Worm (Caenorhabditis elegans) whole organism, L4 larva: ENCODE measurements around the gene F32H5.3.
A peak's percentile ranks its signal among the peaks of the same experiment; 100 is the strongest.

Experiments
- daf-19 ChIP-seq: fragments of 200-800 bp; sonication (Bioruptor generic); conservative IDR thresholded peaks from 2 replicates; pipeline ENCODE4 v1.3.6; 2022; ENCODE audit warnings: missing genetic modification characterization, missing compliant biosample characterization
- duxl-1 ChIP-seq: sonication (generic microtip); optimal IDR thresholded peaks from 2 replicates; lab custom pipeline; 2016; ENCODE audit warnings: mild to moderate bottlenecking, missing genetic modification characterization, moderate library complexity, missing compliant biosample characterization; ENCODE audit not compliant: poor library complexity
- lin-15B ChIP-seq: fragments of 150-350 bp; sonication (generic microtip); optimal IDR thresholded peaks from 3 replicates; lab custom pipeline; 2014; ENCODE audit warnings: missing biosample characterization, missing genetic modification characterization
- nhr-28 ChIP-seq: fragments of 150-350 bp; optimal IDR thresholded peaks from 2 replicates; lab custom pipeline; 2014; ENCODE audit warnings: missing biosample characterization, missing genetic modification characterization
- nhr-77 ChIP-seq: fragments of 150-350 bp; optimal IDR thresholded peaks from 2 replicates; lab custom pipeline; 2014; ENCODE audit warnings: missing biosample characterization, missing genetic modification characterization
- pha-4 ChIP-seq, 2 experiments: fragments of 150-350 bp in 1 of 2; fragments of 200-800 bp in 1 of 2; sonication (Bioruptor generic) in 1 of 2; IDR thresholded peaks in 1 of 2; optimal IDR thresholded peaks in 1 of 2; 2 replicates each; pipeline versions ENCODE4 v1.3.6 to Lab custom; 2014 to 2022; ENCODE audit warnings: missing genetic modification characterization in 2 of 2, missing genetic modification reagents in 2 of 2, missing biosample characterization in 1 of 2, missing compliant biosample characterization in 1 of 2
- zip-11 ChIP-seq: fragments of 200-800 bp; sonication (Bioruptor generic); IDR thresholded peaks from 2 replicates; pipeline ENCODE4 v1.3.6; 2022; ENCODE audit warnings: missing genetic modification characterization, missing compliant biosample characterization
- ztf-11 ChIP-seq: fragments of 150-350 bp; optimal IDR thresholded peaks from 2 replicates; lab custom pipeline; 2014; ENCODE audit warnings: missing biosample characterization, missing genetic modification characterization

DNA sequence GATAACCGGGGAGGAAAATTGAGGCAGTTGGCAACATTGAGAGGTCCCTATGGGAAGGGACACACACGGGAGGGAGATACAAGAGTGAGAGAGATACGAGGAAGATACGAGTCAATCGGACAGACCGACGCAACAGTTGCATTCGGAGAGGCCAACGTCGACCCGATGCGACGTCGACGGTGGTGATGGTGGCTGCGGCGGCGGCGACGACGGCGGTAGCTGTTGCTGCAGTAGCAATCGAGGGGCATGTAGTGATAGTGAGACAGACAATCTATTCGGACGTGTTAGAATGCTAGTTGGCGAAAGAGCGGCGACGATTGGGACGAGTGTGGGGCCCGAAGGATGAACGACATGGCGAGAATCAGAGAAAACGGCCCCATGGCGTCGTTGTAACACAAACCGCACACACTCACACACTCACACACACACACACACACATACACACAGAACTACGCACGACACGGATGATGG is 34.2 kb downstream of the F32H5.3 start:
- TF ChIP-seq ztf-11 (tag; lab: Kevin White, UChicago) (no peak), pha-4 (GFP tag; IDR thresholded peaks at IDR 0.05; lab: Robert Waterston, UW) (no peak), pha-4 (tag; optimal IDR thresholded peaks at IDR 0.05; lab: Kevin White, UChicago) (no peak), nhr-28 (tag; lab: Kevin White, UChicago) (peak; percentile 87), daf-19 (GFP tag; lab: Robert Waterston, UW) (no peak), zip-11 (GFP tag; lab: Robert Waterston, UW) (no peak), nhr-77 (tag; lab: Kevin White, UChicago) (no peak), lin-15B (tag; lab: Kevin White, UChicago) (no peak), duxl-1 (tag; lab: Kevin White, UChicago) (no peak)
